Worm (Caenorhabditis elegans) whole organism, L4/young adult: ENCODE results near the gene M110.10.

Experiments
- W03F9.2 ChIP-seq: fragments of 150-350 bp; optimal IDR thresholded peaks from 2 replicates; lab custom pipeline; 2014; ENCODE audit warnings: missing biosample characterization, missing genetic modification characterization
- dao-5 ChIP-seq: sonication (generic microtip); optimal IDR thresholded peaks from 2 replicates; lab custom pipeline; 2016; ENCODE audit warnings: missing genotype, missing genetic modification characterization, moderate library complexity, missing compliant biosample characterization

DNA sequence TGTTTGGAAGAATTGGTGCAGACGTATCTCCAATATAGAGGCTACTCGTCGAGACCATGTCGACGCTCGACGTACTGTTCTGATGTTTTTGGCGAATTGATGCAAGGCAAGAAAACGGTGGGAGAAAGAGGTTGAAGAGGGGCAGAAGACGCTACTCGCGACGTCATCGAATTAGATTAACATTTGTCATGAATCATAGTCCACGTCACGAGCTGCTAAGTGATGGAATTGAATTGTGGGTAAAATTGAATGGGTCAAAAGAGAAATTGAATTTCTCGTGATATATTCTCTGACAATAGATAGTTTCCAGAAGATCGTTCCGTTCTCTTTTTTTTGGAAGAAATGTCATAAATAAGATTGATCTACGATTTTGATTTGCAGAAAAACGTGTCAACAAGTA is 45.4 kb upstream of the M110.10 start:
- no peak for TF ChIP-seq W03F9.2 (tag; lab: Kevin White, UChicago)
- no peak for TF ChIP-seq dao-5 (tag; lab: Kevin White, UChicago)
